Worm (Caenorhabditis elegans) whole organism, L2 larva: ENCODE measurements around the gene anat-1.

Experiments used
- C34F6.9 ChIP-seq: fragments of 150-350 bp; optimal IDR thresholded peaks from 2 replicates; lab custom pipeline; 2014; ENCODE audit warnings: missing biosample characterization, missing genetic modification characterization
- F13H6.1 ChIP-seq: sonication (generic microtip); optimal IDR thresholded peaks from 2 replicates; lab custom pipeline; 2016; ENCODE audit warnings: missing genetic modification characterization, missing compliant biosample characterization
- R02D3.7 ChIP-seq: fragments of 150-350 bp; optimal IDR thresholded peaks from 2 replicates; lab custom pipeline; 2014; ENCODE audit warnings: missing biosample characterization, missing genetic modification characterization
- Y55F3AM.14 ChIP-seq: fragments of 200-800 bp; sonication (Bioruptor generic); optimal IDR thresholded peaks from 2 replicates; lab custom pipeline; 2018; ENCODE audit warnings: mild to moderate bottlenecking, missing genetic modification characterization, missing compliant biosample characterization
- ZK546.5 ChIP-seq: sonication (generic microtip); optimal IDR thresholded peaks from 2 replicates; lab custom pipeline; 2017; ENCODE audit warnings: missing biosample characterization, missing genetic modification characterization
- alr-1 ChIP-seq: fragments of 150-350 bp; optimal IDR thresholded peaks from 2 replicates; lab custom pipeline; 2014; ENCODE audit warnings: missing biosample characterization, missing genetic modification characterization
- aly-2 ChIP-seq: fragments of 150-350 bp; optimal IDR thresholded peaks from 2 replicates; lab custom pipeline; 2014; ENCODE audit warnings: missing biosample characterization, missing genetic modification characterization
- ama-1 ChIP-seq: fragments of 150-350 bp; optimal IDR thresholded peaks from 2 replicates; lab custom pipeline; 2018; ENCODE audit warnings: inconsistent platforms
- blmp-1 ChIP-seq: sonication (generic microtip); optimal IDR thresholded peaks from 2 replicates; lab custom pipeline; 2017; ENCODE audit warnings: missing genetic modification characterization, mild to moderate bottlenecking, missing compliant biosample characterization, antibody characterized with exemption, moderate library complexity; ENCODE audit not compliant: insufficient read depth
- ceh-16 ChIP-seq: fragments of 150-350 bp; optimal IDR thresholded peaks from 2 replicates; lab custom pipeline; 2014; ENCODE audit warnings: missing biosample characterization, missing genetic modification characterization
- ceh-82 ChIP-seq: fragments of 150-350 bp; optimal IDR thresholded peaks from 2 replicates; lab custom pipeline; 2014; ENCODE audit warnings: missing biosample characterization, missing genetic modification characterization
- crh-2 ChIP-seq: sonication (generic microtip); optimal IDR thresholded peaks from 2 replicates; lab custom pipeline; 2017; ENCODE audit warnings: missing biosample characterization, missing genetic modification characterization
- dmd-4 ChIP-seq: sonication (generic microtip); optimal IDR thresholded peaks from 2 replicates; lab custom pipeline; 2017; ENCODE audit warnings: missing biosample characterization, missing genetic modification characterization
- egl-27 ChIP-seq: sonication (generic microtip); optimal IDR thresholded peaks from 3 replicates; lab custom pipeline; 2017; ENCODE audit warnings: missing biosample characterization, missing genetic modification reagents, missing genetic modification characterization
- elt-1 ChIP-seq: fragments of 150-350 bp; optimal IDR thresholded peaks from 2 replicates; lab custom pipeline; 2014; ENCODE audit warnings: missing biosample characterization, missing genetic modification characterization
- elt-3 ChIP-seq: sonication (generic microtip); optimal IDR thresholded peaks from 2 replicates; lab custom pipeline; 2017; ENCODE audit warnings: missing biosample characterization, missing genetic modification characterization
- fos-1 ChIP-seq: fragments of 150-350 bp; optimal IDR thresholded peaks from 2 replicates; lab custom pipeline; 2014; ENCODE audit warnings: missing biosample characterization, missing genetic modification characterization
- gmeb-1 ChIP-seq: fragments of 150-350 bp; optimal IDR thresholded peaks from 2 replicates; lab custom pipeline; 2014; ENCODE audit warnings: missing biosample characterization, missing genetic modification characterization
- lin-11 ChIP-seq: fragments of 150-350 bp; sonication (generic microtip); optimal IDR thresholded peaks from 2 replicates; lab custom pipeline; 2014; ENCODE audit warnings: missing biosample characterization, missing genetic modification characterization, inconsistent platforms, mixed read lengths
- lin-13 ChIP-seq: fragments of 150-350 bp; optimal IDR thresholded peaks from 2 replicates; lab custom pipeline; 2014; ENCODE audit warnings: missing biosample characterization, missing genetic modification reagents, missing genetic modification characterization
- lin-39 ChIP-seq: fragments of 150-350 bp; optimal IDR thresholded peaks from 2 replicates; lab custom pipeline; 2014; ENCODE audit warnings: missing biosample characterization, missing genetic modification reagents, missing genetic modification characterization
- lsy-2 ChIP-seq, 2 experiments: fragments of 150-350 bp in 1 of 2; sonication (generic microtip) in 1 of 2; optimal IDR thresholded peaks; 2 replicates each; lab custom pipeline; 2014 to 2017; ENCODE audit warnings: missing biosample characterization in 2 of 2, missing genetic modification characterization in 2 of 2
- mab-5 ChIP-seq: fragments of 150-350 bp; optimal IDR thresholded peaks from 2 replicates; lab custom pipeline; 2014; ENCODE audit warnings: missing biosample characterization, missing genetic modification characterization
- mdl-1 ChIP-seq, 2 experiments: fragments of 150-350 bp in 1 of 2; sonication (generic microtip) in 1 of 2; optimal IDR thresholded peaks; 2 replicates each; lab custom pipeline; 2017; ENCODE audit warnings: missing biosample characterization in 2 of 2, missing genetic modification characterization in 2 of 2
- nhr-11 ChIP-seq: fragments of 150-350 bp; optimal IDR thresholded peaks from 2 replicates; lab custom pipeline; 2014; ENCODE audit warnings: missing biosample characterization, missing genetic modification characterization
- nhr-12 ChIP-seq: fragments of 150-350 bp; optimal IDR thresholded peaks from 2 replicates; lab custom pipeline; 2014; ENCODE audit warnings: missing biosample characterization, missing genetic modification characterization
- nhr-129 ChIP-seq: fragments of 150-350 bp; optimal IDR thresholded peaks from 2 replicates; lab custom pipeline; 2014; ENCODE audit warnings: missing biosample characterization, missing genetic modification characterization
- nhr-21 ChIP-seq: fragments of 150-350 bp; optimal IDR thresholded peaks from 2 replicates; lab custom pipeline; 2014; ENCODE audit warnings: missing biosample characterization, missing genetic modification characterization
- nhr-237 ChIP-seq: fragments of 150-350 bp; optimal IDR thresholded peaks from 2 replicates; lab custom pipeline; 2014; ENCODE audit warnings: missing biosample characterization, missing genetic modification characterization
- nhr-6 ChIP-seq: fragments of 150-350 bp; optimal IDR thresholded peaks from 2 replicates; lab custom pipeline; 2014; ENCODE audit warnings: missing biosample characterization, missing genetic modification characterization
- nhr-77 ChIP-seq: fragments of 150-350 bp; optimal IDR thresholded peaks from 2 replicates; lab custom pipeline; 2014; ENCODE audit warnings: missing biosample characterization, missing genetic modification characterization
- peb-1 ChIP-seq: fragments of 150-350 bp; optimal IDR thresholded peaks from 2 replicates; lab custom pipeline; 2014; ENCODE audit warnings: missing biosample characterization, missing genetic modification characterization
- sem-4 ChIP-seq: fragments of 150-350 bp; optimal IDR thresholded peaks from 2 replicates; lab custom pipeline; 2014; ENCODE audit warnings: missing biosample characterization, missing genetic modification reagents, missing genetic modification characterization
- skn-1 ChIP-seq: sonication (generic microtip); optimal IDR thresholded peaks from 2 replicates; lab custom pipeline; 2017; ENCODE audit warnings: missing biosample characterization, missing genetic modification characterization
- sma-3 ChIP-seq: sonication (generic microtip); optimal IDR thresholded peaks from 2 replicates; lab custom pipeline; 2016; ENCODE audit warnings: missing genetic modification reagents, missing genetic modification characterization, missing compliant biosample characterization
- sma-9 ChIP-seq, 2 experiments: fragments of 150-350 bp in 1 of 2; sonication (generic microtip) in 1 of 2; optimal IDR thresholded peaks; 2 replicates each; lab custom pipeline; 2014 to 2016; ENCODE audit warnings: missing genetic modification characterization in 2 of 2, mild to moderate bottlenecking in 1 of 2, missing biosample characterization in 1 of 2, missing compliant biosample characterization in 1 of 2, missing genetic modification reagents in 1 of 2, moderate library complexity in 1 of 2
- unc-39 ChIP-seq: fragments of 150-350 bp; optimal IDR thresholded peaks from 2 replicates; lab custom pipeline; 2014; ENCODE audit warnings: missing biosample characterization, missing genetic modification characterization
- unc-62 ChIP-seq: fragments of 150-350 bp; optimal IDR thresholded peaks from 2 replicates; lab custom pipeline; 2014; ENCODE audit warnings: missing biosample characterization, missing genetic modification reagents, missing genetic modification characterization
- zag-1 ChIP-seq: fragments of 150-350 bp; optimal IDR thresholded peaks from 2 replicates; lab custom pipeline; 2014; ENCODE audit warnings: missing biosample characterization, missing genetic modification characterization
- ztf-1 ChIP-seq: fragments of 200-800 bp; sonication (Bioruptor generic); conservative IDR thresholded peaks from 2 replicates; pipeline ENCODE4 v1.3.6; 2022; ENCODE audit warnings: missing genetic modification characterization, missing compliant biosample characterization
- ztf-11 ChIP-seq: sonication (generic microtip); optimal IDR thresholded peaks from 2 replicates; lab custom pipeline; 2017; ENCODE audit warnings: missing biosample characterization, missing genetic modification characterization
- ztf-4 ChIP-seq: fragments of 150-350 bp; optimal IDR thresholded peaks from 2 replicates; lab custom pipeline; 2014; ENCODE audit warnings: missing biosample characterization, missing genetic modification characterization

Gene anat-1

DNA sequence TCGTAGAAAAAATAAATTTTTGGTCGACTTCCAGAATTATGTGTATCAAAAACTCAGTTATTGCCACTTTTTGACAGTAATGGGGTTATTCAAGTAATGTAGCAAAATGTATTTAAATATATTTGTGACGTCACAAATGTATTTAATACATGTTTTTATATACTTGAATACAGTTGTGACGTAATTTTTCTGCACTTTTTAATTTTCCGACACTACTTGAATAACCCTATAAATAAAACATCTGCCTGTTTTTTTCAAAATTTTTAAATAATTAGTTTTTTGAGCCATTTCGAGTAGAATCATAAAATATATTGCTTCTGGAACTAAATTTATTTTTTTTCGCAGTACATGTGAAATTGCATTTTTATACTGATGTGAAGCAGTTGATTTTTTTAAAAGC lies 32.7 kb downstream of the anat-1 start:
- TF ChIP-seq skn-1 (no peak), crh-2 (tag; lab: Kevin White, UChicago) (no peak), ztf-4 (tag; lab: Kevin White, UChicago) (no peak), lsy-2 (tag; optimal IDR thresholded peaks at IDR 0.05; lab: Kevin White, UChicago) (no peak), unc-62 (GFP tag; lab: Kevin White, UChicago) (no peak), dmd-4 (no peak), Y55F3AM.14 (GFP tag; lab: Kevin White, UChicago) (no peak), ztf-1 (GFP tag; lab: Robert Waterston, UW) (no peak), mdl-1 (tag; optimal IDR thresholded peaks at IDR 0.05; lab: Kevin White, UChicago) (no peak), elt-3 (tag; lab: Kevin White, UChicago) (no peak), lin-13 (GFP tag; lab: Kevin White, UChicago) (no peak), lin-39 (no peak), nhr-12 (no peak), nhr-237 (tag; lab: Kevin White, UChicago) (no peak), fos-1 (tag; lab: Kevin White, UChicago) (no peak), ZK546.5 (no peak)

DNA sequence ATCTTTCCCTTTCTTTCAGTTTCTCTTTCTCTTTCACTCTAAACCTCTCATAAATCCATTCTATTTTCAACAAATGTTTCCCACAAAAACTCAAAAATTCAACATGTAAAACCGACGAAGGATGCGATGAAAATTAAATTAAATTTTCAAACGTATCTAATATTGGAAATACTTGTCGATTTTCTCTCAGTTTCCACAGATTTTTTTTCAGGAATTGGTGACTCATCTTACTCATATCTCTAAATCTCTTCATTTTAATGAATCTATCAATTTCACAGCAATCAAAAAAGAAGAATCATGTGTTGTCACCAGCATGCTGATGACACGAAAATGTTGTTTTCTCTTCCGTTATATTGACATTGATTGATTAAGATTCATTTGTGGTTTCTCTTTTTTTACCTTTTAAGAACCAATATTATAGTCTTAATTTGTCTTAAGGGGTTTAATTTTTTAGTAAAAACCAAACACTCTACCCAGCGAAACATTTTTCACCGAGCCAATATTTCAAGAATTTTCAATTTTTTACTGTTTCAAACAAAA lies 33.2 kb downstream of the anat-1 start:
- peak; percentile 21 for TF ChIP-seq sma-9 (GFP tag; optimal IDR thresholded peaks at IDR 0.05; lab: Kevin White, UChicago)
- no peak for TF ChIP-seq sma-9 (tag; optimal IDR thresholded peaks at IDR 0.05; lab: Kevin White, UChicago)
- TF ChIP-seq nhr-77 (tag; lab: Kevin White, UChicago), result no peak
- no peak for TF ChIP-seq lsy-2 (tag; optimal IDR thresholded peaks at IDR 0.05; lab: Kevin White, UChicago)
- no peak for TF ChIP-seq skn-1
- TF ChIP-seq mdl-1 (tag; optimal IDR thresholded peaks at IDR 0.05; lab: Kevin White, UChicago), result no peak
- TF ChIP-seq sem-4 (tag; lab: Kevin White, UChicago), result no peak
- TF ChIP-seq peb-1 (tag; lab: Kevin White, UChicago), result no peak
- peak; percentile 2 for TF ChIP-seq mab-5 (tag; lab: Kevin White, UChicago)
- peak; percentile 18 for TF ChIP-seq fos-1 (tag; lab: Kevin White, UChicago)

DNA sequence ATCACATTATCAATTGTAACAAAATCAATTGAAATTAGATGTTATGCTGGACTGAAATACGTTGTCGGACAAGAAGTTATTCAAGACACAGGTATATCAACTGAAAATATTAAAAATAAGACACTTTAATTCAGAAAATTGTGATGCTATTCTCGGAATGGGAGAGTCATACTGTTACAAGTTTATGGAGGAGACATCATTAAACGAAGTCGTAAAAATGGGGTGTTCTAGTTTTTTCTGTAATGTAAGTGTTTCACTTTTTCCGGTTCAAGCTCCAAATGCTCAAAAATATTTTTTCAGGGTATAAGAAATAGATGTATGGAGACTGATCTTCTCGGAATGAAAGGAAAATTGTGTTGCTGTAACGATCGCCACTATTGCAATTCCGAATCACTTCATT lies 34.2 kb downstream of the anat-1 start, which contains the start of gene C17H12.37:
Gene C17H12.37 (plus strand): TSS at position 301 of the 400 bp plus-strand sequence.
- TF ChIP-seq nhr-129 (tag; lab: Kevin White, UChicago) (no peak), mab-5 (tag; lab: Kevin White, UChicago) (no peak)

DNA sequence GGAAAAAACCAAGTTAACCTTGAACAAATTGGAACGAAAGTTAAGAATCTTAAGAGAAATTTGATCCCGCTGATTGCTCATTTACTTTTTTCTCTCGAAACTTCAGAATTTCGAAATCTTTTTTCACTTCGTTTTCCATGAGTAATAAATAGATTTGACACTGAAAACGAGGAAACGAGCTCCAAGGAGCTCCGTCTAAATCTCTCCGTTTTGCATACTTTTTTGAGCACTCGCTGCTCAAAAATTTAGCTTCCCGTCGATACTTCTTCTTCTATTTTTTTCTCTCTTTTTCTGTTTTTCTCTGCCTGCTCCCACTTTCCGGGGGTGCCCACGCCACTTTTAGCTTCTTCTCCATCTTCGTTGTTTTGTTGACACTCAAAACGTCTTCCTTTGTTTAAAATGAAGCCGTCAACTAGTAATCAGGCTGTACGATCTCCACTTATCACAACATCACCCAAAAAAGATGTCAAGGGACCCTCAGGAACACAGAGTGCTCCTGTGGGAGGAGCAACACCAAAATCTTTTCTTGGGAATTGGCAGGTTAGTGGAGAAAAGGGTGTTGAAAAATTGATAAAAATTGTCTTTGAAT lies 35.9 kb downstream of the anat-1 start, which contains the start of gene C17H12.10:
Gene C17H12.10 (plus strand): TSS at position 325 of the 589 bp plus-strand sequence.
- TF ChIP-seq nhr-77 (tag; lab: Kevin White, UChicago) (no peak), ztf-11 (tag; lab: Kevin White, UChicago) (no peak), unc-62 (GFP tag; lab: Kevin White, UChicago) (no peak), aly-2 (no peak), elt-1 (tag; lab: Kevin White, UChicago) (no peak), gmeb-1 (no peak), sma-3 (GFP tag; lab: Kevin White, UChicago) (no peak), nhr-129 (tag; lab: Kevin White, UChicago) (peak; percentile 17), nhr-237 (tag; lab: Kevin White, UChicago) (no peak), nhr-12 (no peak), ztf-4 (tag; lab: Kevin White, UChicago) (no peak), lsy-2 (tag; optimal IDR thresholded peaks at IDR 0.05; lab: Kevin White, UChicago) (peak in 1 of 2 experiments; percentile 49), ztf-1 (GFP tag; lab: Robert Waterston, UW) (no peak), crh-2 (tag; lab: Kevin White, UChicago) (peak; percentile 27), F13H6.1 (tag; lab: Kevin White, UChicago) (no peak), lin-11 (tag; lab: Kevin White, UChicago) (no peak), lin-39 (no peak), zag-1 (tag; lab: Kevin White, UChicago) (peak; percentile 80), ceh-16 (tag; lab: Kevin White, UChicago) (no peak), peb-1 (tag; lab: Kevin White, UChicago) (no peak), C34F6.9 (tag; lab: Kevin White, UChicago) (peak; percentile 77), skn-1 (no peak), elt-3 (tag; lab: Kevin White, UChicago) (no peak), dmd-4 (no peak), mdl-1 (tag; optimal IDR thresholded peaks at IDR 0.05; lab: Kevin White, UChicago) (no peak), alr-1 (tag; lab: Kevin White, UChicago) (no peak), fos-1 (tag; lab: Kevin White, UChicago) (no peak), R02D3.7 (tag; lab: Kevin White, UChicago) (no peak), unc-39 (tag; lab: Kevin White, UChicago) (no peak), lin-13 (GFP tag; lab: Kevin White, UChicago) (no peak), nhr-6 (no peak), ceh-82 (tag; lab: Kevin White, UChicago) (no peak), Y55F3AM.14 (GFP tag; lab: Kevin White, UChicago) (no peak), sem-4 (tag; lab: Kevin White, UChicago) (no peak), blmp-1 (tag; lab: Kevin White, UChicago) (no peak), egl-27 (tag; lab: Kevin White, UChicago) (no peak), nhr-11 (no peak), nhr-21 (no peak), ama-1 (lab: Kevin White, UChicago) (no peak), sma-9 (GFP tag; optimal IDR thresholded peaks at IDR 0.05; lab: Kevin White, UChicago) (peak; percentile 39), sma-9 (tag; optimal IDR thresholded peaks at IDR 0.05; lab: Kevin White, UChicago) (no peak)
